Worm (Caenorhabditis elegans) whole organism, early embryonic: ENCODE results near the gene nuo-5.

ENCODE experiments used
- aly-1 ChIP-seq: sonication (generic microtip); optimal IDR thresholded peaks from 2 replicates; lab custom pipeline; 2016; ENCODE audit warnings: missing genetic modification characterization, missing compliant biosample characterization
- ama-1 ChIP-seq: fragments of 150-350 bp; optimal IDR thresholded peaks from 2 replicates; lab custom pipeline; 2014
- ets-7 ChIP-seq: sonication (generic microtip); optimal IDR thresholded peaks from 2 replicates; lab custom pipeline; 2016; ENCODE audit warnings: missing genotype, missing genetic modification characterization, missing compliant biosample characterization
- flt-1 ChIP-seq: fragments of 200-800 bp; sonication (Bioruptor generic); IDR thresholded peaks from 2 replicates; pipeline ENCODE4 v1.3.6; 2022; ENCODE audit warnings: missing genetic modification characterization, missing compliant biosample characterization
- hmg-4 ChIP-seq: fragments of 200-800 bp; sonication (Bioruptor generic); optimal IDR thresholded peaks from 2 replicates; lab custom pipeline; 2018; ENCODE audit warnings: mild to moderate bottlenecking, missing genetic modification characterization, missing compliant biosample characterization
- scrt-1 ChIP-seq: fragments of 200-800 bp; sonication (Bioruptor generic); IDR thresholded peaks from 2 replicates; pipeline ENCODE4 v1.3.6; 2022; ENCODE audit warnings: missing genetic modification characterization, missing compliant biosample characterization
- sea-1 ChIP-seq: fragments of 200-800 bp; sonication (Bioruptor generic); conservative IDR thresholded peaks from 2 replicates; pipeline ENCODE4 v1.3.6; 2022; ENCODE audit warnings: missing genetic modification characterization, missing compliant biosample characterization
- tra-4 ChIP-seq: sonication (generic microtip); optimal IDR thresholded peaks from 2 replicates; lab custom pipeline; 2017; ENCODE audit warnings: missing genetic modification characterization, missing compliant biosample characterization

DNA sequence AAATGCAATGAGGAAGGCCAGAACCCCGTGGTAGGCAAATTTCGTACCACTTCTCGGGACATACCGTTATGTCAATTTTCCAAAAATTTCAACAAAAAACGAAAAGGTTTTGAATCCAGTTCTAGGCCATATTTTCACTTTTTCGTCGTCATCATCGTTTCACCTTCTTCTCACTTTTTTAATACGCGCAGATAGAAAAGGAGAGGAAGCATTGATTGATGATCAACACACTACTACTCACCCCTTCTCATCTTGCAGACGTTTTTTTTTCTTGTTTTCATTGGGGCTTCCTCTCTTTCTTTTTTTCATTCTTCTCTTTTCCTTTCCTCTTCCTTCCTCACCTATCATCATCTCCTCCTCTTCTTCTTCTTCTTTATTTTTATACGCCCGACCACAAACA lies 23.1 kb upstream of the nuo-5 start:
- TF ChIP-seq ama-1 (lab: Kevin White, UChicago) (no peak), ets-7 (tag; lab: Kevin White, UChicago) (no peak), tra-4 (tag; lab: Kevin White, UChicago) (no peak), flt-1 (GFP tag; lab: Robert Waterston, UW) (no peak), aly-1 (tag; lab: Kevin White, UChicago) (no peak), sea-1 (no peak), scrt-1 (GFP tag; lab: Robert Waterston, UW) (no peak), hmg-4 (GFP tag; lab: Kevin White, UChicago) (no peak)
